Worm (Caenorhabditis elegans): ENCODE data around the gene E03H12.4.

DNA sequence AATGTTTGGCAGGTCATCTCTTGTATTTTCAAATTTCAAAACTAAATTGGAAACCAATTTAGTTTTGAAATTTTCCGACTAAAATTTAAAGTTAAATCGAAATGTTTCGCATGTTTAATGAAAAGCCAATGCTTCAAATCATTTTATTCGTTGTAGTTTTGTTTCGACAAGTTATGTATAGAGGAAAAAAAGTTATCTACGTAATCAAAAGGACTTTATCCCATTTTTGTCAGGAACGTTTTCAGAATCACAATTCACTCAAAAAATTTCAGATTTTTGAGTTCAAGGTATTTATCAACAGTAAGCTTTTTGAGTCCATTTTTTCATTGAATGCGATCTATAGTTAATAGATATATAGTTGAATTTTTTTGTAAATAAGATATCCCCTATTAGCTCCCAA is 43.7 kb upstream of the E03H12.4 start, which contains the start of gene str-168:
- TF ChIP-seq egl-27 (tag; optimal IDR thresholded peaks at IDR 0.05) (no peak), snpc-4 (tag; optimal IDR thresholded peaks at IDR 0.05) (no peak), nhr-25 (tag; optimal IDR thresholded peaks at IDR 0.05) (no peak), nhr-21 (tag; optimal IDR thresholded peaks at IDR 0.05) (no peak)

Measured in whole organism, L2 larva.